Worm (Caenorhabditis elegans) whole organism, L4 larva: Measurements from ENCODE around the gene irld-6.

ENCODE experiments used
- ama-1 ChIP-seq: fragments of 150-350 bp; optimal IDR thresholded peaks from 2 replicates; lab custom pipeline; 2014; ENCODE audit warnings: inconsistent platforms, mixed read lengths
- ceh-44 ChIP-seq: fragments of 200-800 bp; sonication (Bioruptor generic); IDR thresholded peaks from 2 replicates; pipeline ENCODE4 v1.3.6; 2022; ENCODE audit warnings: missing genetic modification reagents, missing genetic modification characterization, missing compliant biosample characterization
- ceh-82 ChIP-seq: sonication (generic microtip); optimal IDR thresholded peaks from 2 replicates; lab custom pipeline; 2017; ENCODE audit warnings: missing biosample characterization, missing genetic modification characterization
- ces-1 ChIP-seq: fragments of 150-350 bp; sonication (generic microtip); optimal IDR thresholded peaks from 4 replicates; lab custom pipeline; 2014; ENCODE audit warnings: missing biosample characterization, missing genetic modification reagents, missing genetic modification characterization
- daf-16 ChIP-seq, 3 experiments: sonication (generic microtip); optimal IDR thresholded peaks; 2 replicates each; lab custom pipeline; 2016 to 2017; ENCODE audit warnings: missing genetic modification characterization in 3 of 3, missing genetic modification reagents in 3 of 3, mild to moderate bottlenecking in 2 of 3, missing compliant biosample characterization in 2 of 3, missing biosample characterization in 1 of 3, moderate library complexity in 1 of 3
- dmd-6 ChIP-seq: fragments of 200-800 bp; sonication (Bioruptor generic); IDR thresholded peaks from 2 replicates; pipeline ENCODE4 v1.3.6; 2022; ENCODE audit warnings: missing genetic modification reagents, missing genetic modification characterization, missing compliant biosample characterization
- dpl-1 ChIP-seq: fragments of 150-350 bp; optimal IDR thresholded peaks from 2 replicates; lab custom pipeline; 2014; ENCODE audit warnings: missing biosample characterization, missing genetic modification reagents, missing genetic modification characterization
- duxl-1 ChIP-seq: sonication (generic microtip); optimal IDR thresholded peaks from 2 replicates; lab custom pipeline; 2016; ENCODE audit warnings: mild to moderate bottlenecking, missing genetic modification characterization, moderate library complexity, missing compliant biosample characterization; ENCODE audit not compliant: poor library complexity
- dve-1 ChIP-seq: sonication (generic microtip); optimal IDR thresholded peaks from 2 replicates; lab custom pipeline; 2017; ENCODE audit warnings: antibody characterized with exemption, mild to moderate bottlenecking, missing genetic modification characterization, missing compliant biosample characterization; ENCODE audit not compliant: insufficient read depth
- egl-43 ChIP-seq: fragments of 200-800 bp; sonication (Bioruptor generic); IDR thresholded peaks from 2 replicates; pipeline ENCODE4 v1.3.6; 2022; ENCODE audit warnings: missing genetic modification reagents, missing genetic modification characterization, missing compliant biosample characterization
- hlh-11 ChIP-seq: fragments of 200-800 bp; sonication (Bioruptor generic); optimal IDR thresholded peaks from 2 replicates; lab custom pipeline; 2018; ENCODE audit warnings: mild to moderate bottlenecking, missing genetic modification characterization, missing compliant biosample characterization
- jun-1 ChIP-seq: fragments of 150-350 bp; optimal IDR thresholded peaks from 2 replicates; lab custom pipeline; 2014; ENCODE audit warnings: missing biosample characterization, missing genetic modification reagents, missing genetic modification characterization
- lin-29 ChIP-seq: fragments of 200-800 bp; sonication (Bioruptor generic); IDR thresholded peaks from 2 replicates; pipeline ENCODE4 v1.3.6; 2022; ENCODE audit warnings: missing genetic modification reagents, missing genetic modification characterization, missing compliant biosample characterization
- lin-38 ChIP-seq: fragments of 200-800 bp; sonication (Bioruptor generic); IDR thresholded peaks from 2 replicates; pipeline ENCODE4 v1.3.6; 2022; ENCODE audit warnings: missing genetic modification reagents, missing genetic modification characterization, missing compliant biosample characterization
- lsy-2 ChIP-seq, 2 experiments: fragments of 150-350 bp in 1 of 2; sonication (generic microtip) in 1 of 2; optimal IDR thresholded peaks; 2 replicates each; lab custom pipeline; 2014 to 2017; ENCODE audit warnings: missing biosample characterization in 2 of 2, missing genetic modification characterization in 2 of 2
- mep-1 ChIP-seq: fragments of 150-350 bp; sonication (generic microtip); optimal IDR thresholded peaks from 3 replicates; lab custom pipeline; 2014; ENCODE audit warnings: missing biosample characterization, missing genetic modification characterization
- nhr-11 ChIP-seq: fragments of 150-350 bp; optimal IDR thresholded peaks from 2 replicates; lab custom pipeline; 2014; ENCODE audit warnings: missing biosample characterization, missing genetic modification characterization
- nhr-237 ChIP-seq: sonication (generic microtip); optimal IDR thresholded peaks from 2 replicates; lab custom pipeline; 2017; ENCODE audit warnings: missing biosample characterization, missing genetic modification characterization
- nhr-28 ChIP-seq: fragments of 150-350 bp; optimal IDR thresholded peaks from 2 replicates; lab custom pipeline; 2014; ENCODE audit warnings: missing biosample characterization, missing genetic modification characterization
- nhr-41 ChIP-seq: fragments of 200-800 bp; sonication (Bioruptor generic); IDR thresholded peaks from 2 replicates; pipeline ENCODE4 v1.3.6; 2022; ENCODE audit warnings: missing genetic modification reagents, missing genetic modification characterization, missing compliant biosample characterization
- nhr-42 ChIP-seq: fragments of 200-800 bp; sonication (Bioruptor generic); IDR thresholded peaks from 2 replicates; pipeline ENCODE4 v1.3.6; 2022; ENCODE audit warnings: missing genetic modification characterization, missing compliant biosample characterization
- nhr-48 ChIP-seq: sonication (generic microtip); optimal IDR thresholded peaks from 2 replicates; lab custom pipeline; 2016; ENCODE audit warnings: mild to moderate bottlenecking, missing genetic modification characterization, missing compliant biosample characterization
- nhr-6 ChIP-seq: fragments of 150-350 bp; optimal IDR thresholded peaks from 2 replicates; lab custom pipeline; 2014; ENCODE audit warnings: missing biosample characterization, missing genetic modification characterization
- nhr-77 ChIP-seq: fragments of 150-350 bp; optimal IDR thresholded peaks from 2 replicates; lab custom pipeline; 2014; ENCODE audit warnings: missing biosample characterization, missing genetic modification characterization
- pqm-1 ChIP-seq: sonication (generic microtip); optimal IDR thresholded peaks from 2 replicates; lab custom pipeline; 2017; ENCODE audit warnings: missing biosample characterization, missing genetic modification characterization
- spr-1 ChIP-seq: sonication (generic microtip); optimal IDR thresholded peaks from 2 replicates; lab custom pipeline; 2016; ENCODE audit warnings: mild to moderate bottlenecking, missing genetic modification characterization, missing compliant biosample characterization
- unc-130 ChIP-seq: sonication (generic microtip); optimal IDR thresholded peaks from 2 replicates; lab custom pipeline; 2016; ENCODE audit warnings: missing genetic modification reagents, missing genetic modification characterization, missing compliant biosample characterization
- unc-62 ChIP-seq, 3 experiments: fragments of 150-350 bp in 1 of 3; sonication (generic microtip); optimal IDR thresholded peaks in 2 of 3; peaks in 1 of 3; 1 replicate in 1 of 3; 2 replicates in 2 of 3; lab custom pipeline; 2014 to 2017; ENCODE audit warnings: missing biosample characterization in 3 of 3, missing genetic modification characterization in 3 of 3, missing genetic modification reagents in 3 of 3, missing genotype in 1 of 3
- ztf-7 ChIP-seq: fragments of 150-350 bp; optimal IDR thresholded peaks from 2 replicates; lab custom pipeline; 2014; ENCODE audit warnings: missing biosample characterization, missing genetic modification characterization

irld-6 gene

ce11 chrV:10776528-10777055, 20.0 kb upstream of the irld-6 start, which contains the start of gene D1054.5:
Gene D1054.5 (minus strand): TSS chrV:10776578.
- TF ChIP-seq nhr-6 (tag; lab: Kevin White, UChicago) = no peak
- TF ChIP-seq dve-1 (tag; lab: Kevin White, UChicago) = peak; percentile 68
- TF ChIP-seq ztf-7 (tag; lab: Kevin White, UChicago) = peak; percentile 4
- peak; percentile 65 for TF ChIP-seq nhr-48 (tag; lab: Kevin White, UChicago)
- TF ChIP-seq pqm-1 = peak; percentile 55
- TF ChIP-seq nhr-11 (tag; lab: Kevin White, UChicago) = no peak
- TF ChIP-seq spr-1 (tag; lab: Kevin White, UChicago) = no peak
- peak; percentile 65 for TF ChIP-seq dmd-6
- peak; percentile 56 for TF ChIP-seq nhr-28 (tag; lab: Kevin White, UChicago)
- peak; percentile 39 for TF ChIP-seq nhr-77 (tag; lab: Kevin White, UChicago)
- TF ChIP-seq hlh-11 (tag; lab: Kevin White, UChicago) = peak; percentile 74
- no peak for TF ChIP-seq daf-16 (GFP tag; optimal IDR thresholded peaks at IDR 0.05; lab: Kevin White, UChicago)
- peak; percentile 92 for TF ChIP-seq daf-16 (tag; optimal IDR thresholded peaks at IDR 0.05; lab: Kevin White, UChicago)
- TF ChIP-seq egl-43 (GFP tag; lab: Robert Waterston, UW) = no peak

ce11 chrV:10773216-10773615, 16.6 kb upstream of the irld-6 start:
- peak in 1 of 2 experiments; percentile 99 for TF ChIP-seq unc-62 (GFP tag; optimal IDR thresholded peaks at IDR 0.05 in 1 of 2; lab: Kevin White, UChicago)
- no peak for TF ChIP-seq unc-62 (tag; optimal IDR thresholded peaks at IDR 0.05; lab: Kevin White, UChicago)
- no peak for TF ChIP-seq jun-1 (tag; lab: Kevin White, UChicago)
- TF ChIP-seq duxl-1 = no peak
- TF ChIP-seq nhr-48 (tag; lab: Kevin White, UChicago) = no peak
- TF ChIP-seq, all 104 proteins: peak for 1

- TF ChIP-seq ceh-44 (GFP tag; lab: Robert Waterston, UW) (no peak), ama-1 (peak; percentile 42), duxl-1 (peak; percentile 17), mep-1 (tag; lab: Kevin White, UChicago) (peak; percentile 5), lin-38 (GFP tag; lab: Robert Waterston, UW) (peak; percentile 53), unc-130 (GFP tag; lab: Kevin White, UChicago) (no peak)
These were observed 14.8 kb upstream of the irld-6 start, which contains the start of gene D1054.3 for ce11 chrV:10771390-10771789. Gene D1054.3 (plus strand): TSS chrV:10771451.

- TF ChIP-seq dpl-1 (GFP tag; lab: Kevin White, UChicago) (peak; percentile 7), daf-16 (GFP tag; optimal IDR thresholded peaks at IDR 0.05; lab: Kevin White, UChicago) (no peak), daf-16 (tag; optimal IDR thresholded peaks at IDR 0.05; lab: Kevin White, UChicago) (peak; percentile 31), lin-38 (GFP tag; lab: Robert Waterston, UW) (peak; percentile 68), lin-29 (GFP tag; lab: Robert Waterston, UW) (no peak), nhr-41 (GFP tag; lab: Robert Waterston, UW) (no peak), ces-1 (GFP tag; lab: Kevin White, UChicago) (peak; percentile 25), lsy-2 (tag; optimal IDR thresholded peaks at IDR 0.05; lab: Kevin White, UChicago) (peak in 1 of 2 experiments; percentile 35)
These were observed 13.4 kb upstream of the irld-6 start, which contains the start of the genes D1054.1 and pas-2 for ce11 chrV:10770026-10770425. Gene D1054.1 (minus strand): TSS chrV:10770217. Gene pas-2 (plus strand): TSS chrV:10770368.

- peak in 1 of 2 experiments; percentile 44 for TF ChIP-seq unc-62 (GFP tag; optimal IDR thresholded peaks at IDR 0.05 in 1 of 2; lab: Kevin White, UChicago)
- no peak for TF ChIP-seq unc-62 (tag; optimal IDR thresholded peaks at IDR 0.05; lab: Kevin White, UChicago)
- no peak for TF ChIP-seq nhr-42 (GFP tag; lab: Robert Waterston, UW)
These were observed 12.3 kb upstream of the irld-6 start for ce11 chrV:10768892-10769291.

ce11 chrV:10764066-10764465, 7.5 kb upstream of the irld-6 start, which contains the start of gene ocr-1:
Gene ocr-1 (plus strand): TSS chrV:10764366.
- no peak for TF ChIP-seq nhr-237 (tag; lab: Kevin White, UChicago)
- no peak for TF ChIP-seq ceh-82 (tag; lab: Kevin White, UChicago)
- TF ChIP-seq, all 104 proteins: peak for 0
